Worm (Caenorhabditis elegans) whole organism, late embryonic: Measurements from ENCODE around the gene ZC204.13.

ENCODE experiments used
- C08G9.2 ChIP-seq: sonication (generic microtip); optimal IDR thresholded peaks from 2 replicates; lab custom pipeline; 2016; ENCODE audit warnings: mild to moderate bottlenecking, missing genetic modification characterization, moderate library complexity, missing compliant biosample characterization
- F13H6.1 ChIP-seq: sonication (generic microtip); optimal IDR thresholded peaks from 2 replicates; lab custom pipeline; 2016; ENCODE audit warnings: missing genetic modification characterization, missing compliant biosample characterization
- ceh-14 ChIP-seq: sonication (generic microtip); optimal IDR thresholded peaks from 2 replicates; lab custom pipeline; 2016; ENCODE audit warnings: missing genotype, missing genetic modification characterization, missing compliant biosample characterization
- ceh-18 ChIP-seq: sonication (generic microtip); optimal IDR thresholded peaks from 2 replicates; lab custom pipeline; 2016; ENCODE audit warnings: missing genetic modification characterization, missing compliant biosample characterization
- ceh-24 ChIP-seq: sonication (generic microtip); optimal IDR thresholded peaks from 2 replicates; lab custom pipeline; 2016; ENCODE audit warnings: mild to moderate bottlenecking, missing genetic modification characterization, missing compliant biosample characterization
- ceh-34 ChIP-seq: sonication (generic microtip); optimal IDR thresholded peaks from 2 replicates; lab custom pipeline; 2016; ENCODE audit warnings: mild to moderate bottlenecking, missing genetic modification characterization, missing compliant biosample characterization
- ceh-45 ChIP-seq: fragments of 200-800 bp; sonication (Bioruptor generic); IDR thresholded peaks from 2 replicates; pipeline ENCODE4 v1.3.6; 2022; ENCODE audit warnings: missing genetic modification reagents, missing genetic modification characterization, missing compliant biosample characterization
- ceh-6 ChIP-seq: fragments of 200-800 bp; sonication (Bioruptor generic); optimal IDR thresholded peaks from 2 replicates; lab custom pipeline; 2018; ENCODE audit warnings: mild to moderate bottlenecking, missing genetic modification characterization, missing compliant biosample characterization
- che-1 ChIP-seq: sonication (generic microtip); optimal IDR thresholded peaks from 2 replicates; lab custom pipeline; 2016; ENCODE audit warnings: mild to moderate bottlenecking, missing genetic modification characterization, missing compliant biosample characterization
- dve-1 ChIP-seq: sonication (generic microtip); optimal IDR thresholded peaks from 2 replicates; lab custom pipeline; 2017; ENCODE audit warnings: antibody characterized with exemption, mild to moderate bottlenecking, missing genetic modification characterization, missing compliant biosample characterization
- elt-2 ChIP-seq: sonication (generic microtip); optimal IDR thresholded peaks from 2 replicates; lab custom pipeline; 2016; ENCODE audit warnings: missing genetic modification reagents, missing genetic modification characterization, missing compliant biosample characterization
- elt-4 ChIP-seq: sonication (generic microtip); optimal IDR thresholded peaks from 2 replicates; lab custom pipeline; 2016; ENCODE audit warnings: missing genetic modification characterization, missing compliant biosample characterization
- ets-4 ChIP-seq: sonication (generic microtip); optimal IDR thresholded peaks from 2 replicates; lab custom pipeline; 2016; ENCODE audit warnings: missing genetic modification characterization, missing compliant biosample characterization
- fax-1 ChIP-seq: sonication (generic microtip); optimal IDR thresholded peaks from 2 replicates; lab custom pipeline; 2016; ENCODE audit warnings: missing genotype, missing genetic modification characterization, missing compliant biosample characterization
- fkh-10 ChIP-seq: fragments of 150-350 bp; optimal IDR thresholded peaks from 2 replicates; lab custom pipeline; 2014; ENCODE audit warnings: missing biosample characterization, missing genetic modification reagents, missing genetic modification characterization
- fkh-6 ChIP-seq: sonication (generic microtip); optimal IDR thresholded peaks from 2 replicates; lab custom pipeline; 2016; ENCODE audit warnings: missing genetic modification characterization, missing compliant biosample characterization
- gmeb-2 ChIP-seq: sonication (generic microtip); optimal IDR thresholded peaks from 2 replicates; lab custom pipeline; 2016; ENCODE audit warnings: missing genetic modification characterization, inconsistent platforms, missing compliant biosample characterization
- hlh-15 ChIP-seq: sonication (generic microtip); optimal IDR thresholded peaks from 2 replicates; lab custom pipeline; 2016; ENCODE audit warnings: missing genetic modification characterization, missing compliant biosample characterization
- hlh-30 ChIP-seq: sonication (generic microtip); optimal IDR thresholded peaks from 2 replicates; lab custom pipeline; 2017; ENCODE audit warnings: antibody characterized with exemption, missing genetic modification characterization, missing compliant biosample characterization; ENCODE audit not compliant: insufficient read depth
- hlh-8 ChIP-seq: sonication (generic microtip); optimal IDR thresholded peaks from 2 replicates; lab custom pipeline; 2016; ENCODE audit warnings: missing genotype, missing genetic modification characterization, missing compliant biosample characterization
- lim-6 ChIP-seq: sonication (generic microtip); optimal IDR thresholded peaks from 2 replicates; lab custom pipeline; 2016; ENCODE audit warnings: missing genetic modification characterization, missing compliant biosample characterization
- madf-2 ChIP-seq: sonication (generic microtip); optimal IDR thresholded peaks from 2 replicates; lab custom pipeline; 2017; ENCODE audit warnings: missing genetic modification characterization, missing compliant biosample characterization
- pha-4 ChIP-seq: fragments of 150-350 bp; optimal IDR thresholded peaks from 2 replicates; lab custom pipeline; 2018; ENCODE audit warnings: missing biosample characterization, missing genetic modification reagents, missing genetic modification characterization
- pqm-1 ChIP-seq: sonication (generic microtip); optimal IDR thresholded peaks from 2 replicates; lab custom pipeline; 2016; ENCODE audit warnings: missing genetic modification characterization, missing compliant biosample characterization
- ref-2 ChIP-seq: sonication (generic microtip); optimal IDR thresholded peaks from 2 replicates; lab custom pipeline; 2016; ENCODE audit warnings: missing genetic modification characterization, missing compliant biosample characterization
- sdc-2 ChIP-seq: sonication (generic microtip); optimal IDR thresholded peaks from 2 replicates; lab custom pipeline; 2016; ENCODE audit warnings: missing genotype, missing genetic modification characterization, missing compliant biosample characterization
- sox-2 ChIP-seq: fragments of 200-800 bp; sonication (Bioruptor generic); IDR thresholded peaks from 2 replicates; pipeline ENCODE4 v1.3.6; 2022; ENCODE audit warnings: missing genetic modification reagents, missing genetic modification characterization, missing compliant biosample characterization
- sox-4 ChIP-seq: sonication (generic microtip); optimal IDR thresholded peaks from 2 replicates; lab custom pipeline; 2017; ENCODE audit warnings: mild to moderate bottlenecking, missing genetic modification characterization, inconsistent platforms, missing compliant biosample characterization
- syd-9 ChIP-seq: sonication (generic microtip); optimal IDR thresholded peaks from 2 replicates; lab custom pipeline; 2016; ENCODE audit warnings: mild to moderate bottlenecking, missing genetic modification characterization, moderate library complexity, missing compliant biosample characterization
- tbx-2 ChIP-seq: sonication (generic microtip); optimal IDR thresholded peaks from 2 replicates; lab custom pipeline; 2016; ENCODE audit warnings: missing genetic modification characterization, missing compliant biosample characterization
- ttx-3 ChIP-seq: sonication (generic microtip); optimal IDR thresholded peaks from 2 replicates; lab custom pipeline; 2016; ENCODE audit warnings: missing genetic modification reagents, missing genetic modification characterization, missing compliant biosample characterization
- unc-42 ChIP-seq: sonication (generic microtip); optimal IDR thresholded peaks from 2 replicates; lab custom pipeline; 2016; ENCODE audit warnings: missing genotype, missing genetic modification characterization, missing compliant biosample characterization
- unc-55 ChIP-seq: sonication (generic microtip); optimal IDR thresholded peaks from 2 replicates; lab custom pipeline; 2017; ENCODE audit warnings: missing biosample characterization, missing genetic modification reagents, missing genetic modification characterization
- unc-86 ChIP-seq: sonication (generic microtip); optimal IDR thresholded peaks from 2 replicates; lab custom pipeline; 2016; ENCODE audit warnings: missing genetic modification characterization, missing compliant biosample characterization
- ztf-16 ChIP-seq: sonication (generic microtip); optimal IDR thresholded peaks from 2 replicates; lab custom pipeline; 2017; ENCODE audit warnings: missing genetic modification characterization, missing compliant biosample characterization

The ZC204.13 gene

DNA sequence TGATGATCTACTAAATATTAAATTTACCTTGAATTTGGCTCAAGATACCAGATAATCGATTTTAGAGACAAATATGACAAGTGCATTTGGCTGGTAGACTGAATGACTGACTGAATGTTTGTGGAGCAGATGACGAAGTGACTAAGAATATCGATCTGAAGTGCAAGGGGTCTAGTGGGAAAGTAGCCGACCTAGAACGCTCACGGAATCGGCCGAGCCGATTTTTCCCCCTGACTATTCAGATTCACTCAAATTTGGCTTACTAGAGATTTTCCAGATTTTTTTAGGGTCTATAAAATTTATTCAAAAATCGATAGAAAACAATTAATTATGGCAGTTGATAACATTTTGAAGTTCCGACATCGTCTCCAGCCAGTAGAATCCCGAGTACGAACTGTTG, 33.7 kb upstream of the ZC204.13 start, which contains the start of gene fbxc-26:
Gene fbxc-26, minus strand, starts transcription at position 101 of the 400 bp plus-strand sequence.
- no peak for TF ChIP-seq tbx-2 (tag; lab: Kevin White, UChicago)
- TF ChIP-seq sdc-2 (tag; lab: Kevin White, UChicago): no peak
- no peak for TF ChIP-seq hlh-30 (tag; lab: Kevin White, UChicago)
- TF ChIP-seq ttx-3 (tag; lab: Kevin White, UChicago): no peak
- no peak for TF ChIP-seq pha-4
- no peak for TF ChIP-seq ztf-16 (tag; lab: Kevin White, UChicago)
- TF ChIP-seq ceh-14: no peak
- TF ChIP-seq F13H6.1 (tag; lab: Kevin White, UChicago): no peak
- TF ChIP-seq unc-86 (tag; lab: Kevin White, UChicago): no peak
- no peak for TF ChIP-seq dve-1 (tag; lab: Kevin White, UChicago)
- no peak for TF ChIP-seq ceh-18 (tag; lab: Kevin White, UChicago)
- no peak for TF ChIP-seq syd-9 (tag; lab: Kevin White, UChicago)
- TF ChIP-seq ets-4 (tag; lab: Kevin White, UChicago): no peak
- TF ChIP-seq ceh-24 (tag; lab: Kevin White, UChicago): no peak

DNA sequence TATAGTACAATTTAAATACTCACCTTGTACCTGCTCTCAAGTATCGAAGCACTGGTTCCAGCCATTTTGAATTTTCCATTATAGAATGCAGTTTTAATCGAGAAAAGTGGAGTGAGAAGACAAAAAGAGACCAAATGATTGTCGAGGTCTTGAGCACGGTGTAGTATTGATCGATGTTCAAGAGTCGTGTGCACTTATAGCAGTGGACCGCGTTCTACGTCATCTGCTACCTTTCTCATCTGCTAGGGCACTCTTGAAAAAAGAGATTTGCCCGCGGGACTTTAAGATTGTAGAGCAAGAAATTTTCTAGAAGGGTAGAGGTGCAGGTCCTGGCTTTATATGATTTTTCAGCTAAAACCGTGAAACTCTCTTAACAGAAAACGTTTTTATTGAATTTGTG, 32.0 kb upstream of the ZC204.13 start, which contains the start of gene fbxc-21:
Gene fbxc-21, minus strand, starts transcription at position 101 of the 400 bp plus-strand sequence.
- TF ChIP-seq sdc-2 (tag; lab: Kevin White, UChicago): no peak

DNA sequence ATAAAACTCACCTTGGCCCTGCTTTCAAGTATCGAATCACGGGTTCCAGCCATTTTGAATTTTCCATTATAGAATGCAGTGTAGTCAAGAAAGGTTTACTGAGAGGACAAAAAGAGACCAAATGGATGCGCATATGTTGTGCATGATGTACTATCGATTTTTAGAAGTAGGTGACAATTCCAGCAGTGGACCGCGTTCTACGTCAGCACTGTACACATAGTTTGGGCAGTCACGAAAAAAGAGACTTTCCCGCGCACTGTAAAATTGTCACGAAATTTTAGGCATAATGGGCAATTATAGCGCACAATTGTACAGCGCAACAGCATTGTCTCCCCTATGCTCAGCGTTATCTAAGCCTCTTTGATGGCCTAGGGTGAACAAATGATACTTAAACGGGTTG, 30.2 kb upstream of the ZC204.13 start, which contains the start of gene fbxc-22:
Gene fbxc-22, minus strand, starts transcription at position 101 of the 400 bp plus-strand sequence.
- no peak for TF ChIP-seq ceh-6 (GFP tag; lab: Kevin White, UChicago)
- no peak for TF ChIP-seq ztf-16 (tag; lab: Kevin White, UChicago)
- TF ChIP-seq lim-6 (tag; lab: Kevin White, UChicago): no peak
- no peak for TF ChIP-seq unc-42 (tag; lab: Kevin White, UChicago)
- TF ChIP-seq elt-2 (tag; lab: Kevin White, UChicago): no peak
- TF ChIP-seq tbx-2 (tag; lab: Kevin White, UChicago): no peak
- TF ChIP-seq che-1 (tag; lab: Kevin White, UChicago): no peak
- no peak for TF ChIP-seq unc-55 (GFP tag; lab: Kevin White, UChicago)
- TF ChIP-seq fkh-10 (GFP tag; lab: Kevin White, UChicago): no peak
- no peak for TF ChIP-seq sox-2 (GFP tag; lab: Robert Waterston, UW)
- TF ChIP-seq unc-86 (tag; lab: Kevin White, UChicago): no peak
- no peak for TF ChIP-seq ceh-34
- TF ChIP-seq ets-4 (tag; lab: Kevin White, UChicago): no peak
- TF ChIP-seq fax-1: no peak
- no peak for TF ChIP-seq gmeb-2 (tag; lab: Kevin White, UChicago)
- no peak for TF ChIP-seq madf-2 (tag; lab: Kevin White, UChicago)
- no peak for TF ChIP-seq sox-4 (tag; lab: Kevin White, UChicago)

DNA sequence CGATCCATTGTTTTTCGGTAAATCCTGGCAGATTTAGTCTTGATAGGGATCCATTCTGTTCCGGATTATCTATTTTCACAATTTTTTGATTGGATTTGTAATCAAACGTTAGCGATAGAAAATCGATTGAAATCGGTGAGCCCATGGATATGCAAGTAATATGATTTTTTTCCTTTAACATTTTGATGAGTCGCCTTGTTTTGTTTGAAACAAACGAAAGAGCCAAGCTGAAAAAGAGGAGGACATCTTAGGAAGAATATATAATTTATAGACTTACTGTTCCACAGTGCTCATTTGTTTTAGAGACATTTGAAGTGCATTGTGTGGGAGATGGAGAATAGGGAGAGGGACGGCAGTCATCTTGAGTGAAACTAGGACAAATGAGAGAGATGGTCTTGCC, 28.0 kb upstream of the ZC204.13 start, which contains the start of the genes fbxb-18 and fbxb-19:
Gene fbxb-18, minus strand, starts transcription at position 101 of the 400 bp plus-strand sequence.
Gene fbxb-19, minus strand, starts transcription at position 369 of the 400 bp plus-strand sequence.
- no peak for TF ChIP-seq pqm-1 (tag; lab: Kevin White, UChicago)
- no peak for TF ChIP-seq ceh-45 (GFP tag; lab: Robert Waterston, UW)
- TF ChIP-seq hlh-15 (tag; lab: Kevin White, UChicago): no peak
- no peak for TF ChIP-seq hlh-8 (tag; lab: Kevin White, UChicago)
- TF ChIP-seq ttx-3 (tag; lab: Kevin White, UChicago): no peak
- no peak for TF ChIP-seq elt-4 (tag; lab: Kevin White, UChicago)
- TF ChIP-seq lim-6 (tag; lab: Kevin White, UChicago): no peak
- TF ChIP-seq fkh-6 (tag; lab: Kevin White, UChicago): no peak
- TF ChIP-seq ref-2: no peak
- no peak for TF ChIP-seq C08G9.2 (tag; lab: Kevin White, UChicago)
